Fruit fly (Drosophila melanogaster): ENCODE results near the gene CG3402.
A peak's percentile ranks its signal among the peaks of the same experiment; 100 is the strongest.

CG3402 gene

DNA sequence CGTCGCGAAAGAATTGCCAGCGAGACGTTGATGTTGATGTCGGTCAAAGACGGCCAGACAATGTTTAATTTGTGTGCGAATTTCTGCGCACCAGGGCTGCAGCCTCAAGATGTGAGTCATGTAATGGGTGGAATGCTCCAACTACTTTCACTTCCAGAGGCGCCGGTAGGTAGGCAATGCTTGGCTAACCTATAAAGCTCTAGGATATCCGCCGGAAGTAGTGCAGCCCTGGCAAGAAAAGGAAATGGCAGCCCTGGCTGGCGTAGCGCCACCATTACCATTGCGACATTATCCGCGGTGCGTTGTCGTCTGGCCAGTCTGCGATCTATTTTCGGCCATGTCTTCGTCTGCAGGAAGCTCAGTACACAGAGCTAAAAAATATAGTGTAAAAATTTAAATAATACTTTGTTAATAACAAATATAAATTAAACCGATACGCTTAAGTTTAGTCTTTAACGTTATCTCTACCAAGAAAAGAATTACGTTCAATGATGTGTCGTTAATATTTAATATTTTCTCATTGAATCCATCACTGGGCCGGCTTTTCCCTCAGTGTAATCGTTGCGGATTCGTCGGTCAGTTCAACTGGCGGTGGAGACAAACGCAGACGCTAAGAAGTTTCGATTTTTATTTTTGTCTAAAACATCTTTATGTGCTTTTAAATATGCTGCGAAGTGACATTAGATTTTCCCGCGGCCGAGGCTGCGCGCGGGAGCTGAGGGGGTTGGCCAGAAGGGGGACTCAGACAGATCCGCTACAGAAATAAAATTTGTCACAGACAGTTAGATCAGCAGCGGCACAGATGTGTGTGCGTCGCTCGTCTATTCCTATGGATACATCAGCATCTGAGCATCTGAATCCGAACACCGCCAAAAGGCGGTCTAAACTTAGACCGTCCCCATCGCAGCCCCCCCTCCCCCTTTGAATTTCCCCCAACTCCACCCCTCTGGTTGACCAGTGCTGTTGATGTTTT is 40.8 kb downstream of the CG3402 start (continued):
- TF ChIP-seq Optix (GFP tag; IDR thresholded peaks at IDR 0.05) (peak; percentile 63; the same call in 1 of the 3 replicates), Tbp (GFP tag; optimal IDR thresholded peaks at IDR 0.05) (no peak), CG6689 (GFP tag; IDR thresholded peaks at IDR 0.05) (peak; percentile 73), CrebB (tag; optimal IDR thresholded peaks at IDR 0.05) (peak; percentile 60), CG2202 (tag; optimal IDR thresholded peaks at IDR 0.05) (no peak), abd-A (tag; optimal IDR thresholded peaks at IDR 0.05) (no peak), schlank (tag; optimal IDR thresholded peaks at IDR 0.05) (peak; percentile 60), h (optimal IDR thresholded peaks at IDR 0.05) (no peak), Jarid2 (GFP tag; optimal IDR thresholded peaks at IDR 0.05) (peak; percentile 62), jing (GFP tag; optimal IDR thresholded peaks at IDR 0.05) (no peak), knrl (GFP tag; IDR thresholded peaks at IDR 0.05; ENCODE audit: partially characterized antibody) (no peak), fru (optimal IDR thresholded peaks at IDR 0.05) (no peak), CG17328 (GFP tag; IDR thresholded peaks at IDR 0.05) (peak; percentile 74), nerfin-1 (tag; optimal IDR thresholded peaks at IDR 0.05) (peak; percentile 33), Camta (GFP tag; optimal IDR thresholded peaks at IDR 0.05) (peak; percentile 42), crol (GFP tag; IDR thresholded peaks at IDR 0.05) (peak; percentile 70), lov (optimal IDR thresholded peaks at IDR 0.05) (no peak), lov (GFP tag; IDR thresholded peaks at IDR 0.05) (peak; percentile 80; the same call in 2 of the 3 replicates), ap (GFP tag; IDR thresholded peaks at IDR 0.05) (peak; percentile 67), Dad (GFP tag; optimal IDR thresholded peaks at IDR 0.05) (peak; percentile 47), CG4820 (GFP tag; optimal IDR thresholded peaks at IDR 0.05) (peak; percentile 43), bab2 (GFP tag; optimal IDR thresholded peaks at IDR 0.05) (peak; percentile 44), NK7.1 (GFP tag; optimal IDR thresholded peaks at IDR 0.05) (peak; percentile 32), CG3726 (GFP tag; IDR thresholded peaks at IDR 0.05) (peak; percentile 67; the same call in 1 of the 3 replicates), CG13287 (GFP tag; IDR thresholded peaks at IDR 0.05; ENCODE audit: partially characterized antibody) (no peak), TFAM (GFP tag; optimal IDR thresholded peaks at IDR 0.05) (no peak), CG10565 (GFP tag; optimal IDR thresholded peaks at IDR 0.05) (no peak), E2f2 (GFP tag; IDR thresholded peaks at IDR 0.05) (peak; percentile 54), eve (GFP tag; optimal IDR thresholded peaks at IDR 0.05) (peak in 1 of 2 experiments; percentile 29), ranshi (GFP tag; IDR thresholded peaks at IDR 0.05) (peak; percentile 59), CG4854 (GFP tag; optimal IDR thresholded peaks at IDR 0.05) (peak; percentile 22), CG15696 (tag; optimal IDR thresholded peaks at IDR 0.05) (peak; percentile 32), CG1529 (GFP tag; optimal IDR thresholded peaks at IDR 0.05) (peak; percentile 42), CG18476 (GFP tag; optimal IDR thresholded peaks at IDR 0.05) (no peak), Taf1 (GFP tag; IDR thresholded peaks at IDR 0.05) (peak; percentile 48; the same call in 1 of the 2 replicates), insv (GFP tag; optimal IDR thresholded peaks at IDR 0.05) (peak; percentile 16 to 36), CG8089 (GFP tag; optimal IDR thresholded peaks at IDR 0.05) (peak; percentile 65), MTF-1 (GFP tag; optimal IDR thresholded peaks at IDR 0.05; ENCODE audit: borderline replicate concordance) (peak; percentile 78), CG33557 (GFP tag; optimal IDR thresholded peaks at IDR 0.05) (peak; percentile 16), CG15514 (GFP tag; optimal IDR thresholded peaks at IDR 0.05) (peak; percentile 56), NC2β (GFP tag; optimal IDR thresholded peaks at IDR 0.05) (peak; percentile 15), Dfd (GFP tag; optimal IDR thresholded peaks at IDR 0.05) (no peak), Atf3 (GFP tag; optimal IDR thresholded peaks at IDR 0.05) (no peak), luna (GFP tag; optimal IDR thresholded peaks at IDR 0.05) (no peak), CG15479 (GFP tag; optimal IDR thresholded peaks at IDR 0.05) (peak; percentile 38), caup (GFP tag; optimal IDR thresholded peaks at IDR 0.05; ENCODE audit: severe bottlenecking) (peak; percentile 81), CG11723 (GFP tag; optimal IDR thresholded peaks at IDR 0.05) (peak; percentile 73), tna (GFP tag; IDR thresholded peaks at IDR 0.05; ENCODE audit: partially characterized antibody) (no peak), pzg (GFP tag; optimal IDR thresholded peaks at IDR 0.05) (no peak)

Measured in whole organism, embryonic.